Fruit fly (Drosophila melanogaster) whole organism, embryonic: ENCODE measurements around the gene Nepl4.

Experiments used
- Abd-B ChIP-seq: fragments of 200-800 bp; sonication (Bioruptor generic); optimal IDR thresholded peaks from 2 replicates; lab custom pipeline; 2018; ENCODE audit warnings: missing biosample characterization, mild to moderate bottlenecking, missing genetic modification characterization, moderate library complexity
- Atf6 ChIP-seq: fragments of 200-800 bp; sonication (Bioruptor generic); IDR thresholded peaks from 2 replicates; pipeline ENCODE4 v1.3.6; 2022; ENCODE audit warnings: missing biosample characterization, missing genetic modification characterization
- Bdp1 ChIP-seq: fragments of 200-800 bp; sonication (Bioruptor generic); optimal IDR thresholded peaks from 3 replicates; lab custom pipeline; 2016; ENCODE audit warnings: missing biosample characterization, missing genetic modification characterization
- Bteb2 ChIP-seq: fragments of 200-800 bp; sonication (Bioruptor generic); optimal IDR thresholded peaks from 2 replicates; lab custom pipeline; 2016; ENCODE audit warnings: missing biosample characterization, missing genetic modification characterization
- CG10959 ChIP-seq: fragments of 200-800 bp; sonication (Bioruptor generic); IDR thresholded peaks from 2 replicates; pipeline ENCODE4 v1.3.6; 2022; ENCODE audit warnings: missing biosample characterization, missing genetic modification characterization
- CG1233 ChIP-seq: fragments of 200-800 bp; sonication (Bioruptor generic); optimal IDR thresholded peaks from 4 replicates; lab custom pipeline; 2018; ENCODE audit warnings: missing biosample characterization, mild to moderate bottlenecking, missing genetic modification characterization
- CG12391 ChIP-seq: fragments of 200-800 bp; sonication (Bioruptor generic); optimal IDR thresholded peaks from 3 replicates; lab custom pipeline; 2018; ENCODE audit warnings: missing biosample characterization, mild to moderate bottlenecking, missing genetic modification characterization, moderate library complexity
- CG13123 ChIP-seq: fragments of 200-800 bp; sonication (Bioruptor generic); optimal IDR thresholded peaks from 2 replicates; lab custom pipeline; 2016; ENCODE audit warnings: missing biosample characterization, missing genetic modification characterization
- CG13424 ChIP-seq: fragments of 200-800 bp; sonication (Bioruptor generic); optimal IDR thresholded peaks from 2 replicates; lab custom pipeline; 2019; ENCODE audit warnings: missing biosample characterization, mild to moderate bottlenecking, missing genetic modification characterization, moderate library complexity
- CG1647 ChIP-seq: fragments of 200-800 bp; sonication (Bioruptor generic); optimal IDR thresholded peaks from 3 replicates; lab custom pipeline; 2016; ENCODE audit warnings: missing biosample characterization, missing genetic modification characterization
- CG17186 ChIP-seq: fragments of 200-800 bp; sonication (Bioruptor generic); optimal IDR thresholded peaks from 3 replicates; lab custom pipeline; 2017; ENCODE audit warnings: missing biosample characterization, missing genetic modification reagents, missing genetic modification characterization
- CG17802 ChIP-seq: fragments of 200-800 bp; sonication (Bioruptor generic); optimal IDR thresholded peaks from 2 replicates; lab custom pipeline; 2018; ENCODE audit warnings: missing biosample characterization, mild to moderate bottlenecking, missing genetic modification characterization, moderate library complexity
- CG30403 ChIP-seq: fragments of 200-800 bp; sonication (Bioruptor generic); optimal IDR thresholded peaks from 3 replicates; lab custom pipeline; 2016; ENCODE audit warnings: missing biosample characterization, missing genetic modification characterization
- CG31441 ChIP-seq: fragments of 200-800 bp; sonication (Bioruptor generic); IDR thresholded peaks from 2 replicates; pipeline ENCODE4 v1.3.6; 2022; ENCODE audit warnings: missing biosample characterization, missing genetic modification characterization
- CG4854 ChIP-seq: fragments of 200-800 bp; sonication (Bioruptor generic); optimal IDR thresholded peaks from 2 replicates; lab custom pipeline; 2016; ENCODE audit warnings: missing biosample characterization, missing genetic modification characterization, inconsistent platforms
- CG6791 ChIP-seq: fragments of 200-800 bp; sonication (Bioruptor generic); IDR thresholded peaks from 3 replicates; pipeline ENCODE4 v1.3.6; 2022; ENCODE audit warnings: missing biosample characterization, missing genetic modification characterization; ENCODE audit not compliant: partially characterized antibody
- CG7556 ChIP-seq: fragments of 200-800 bp; sonication (Bioruptor generic); optimal IDR thresholded peaks from 2 replicates; lab custom pipeline; 2017; ENCODE audit warnings: missing biosample characterization, mild to moderate bottlenecking, missing genetic modification characterization
- CG8281 ChIP-seq: fragments of 200-800 bp; sonication (Bioruptor generic); optimal IDR thresholded peaks from 2 replicates; lab custom pipeline; 2018; ENCODE audit warnings: missing biosample characterization, mild to moderate bottlenecking, missing genetic modification characterization, moderate library complexity
- CG8944 ChIP-seq: fragments of 200-800 bp; sonication (Bioruptor generic); optimal IDR thresholded peaks from 3 replicates; lab custom pipeline; 2016; ENCODE audit warnings: missing biosample characterization, missing genetic modification characterization
- Chrac-16 ChIP-seq: fragments of 200-800 bp; sonication (Bioruptor generic); optimal IDR thresholded peaks from 3 replicates; lab custom pipeline; 2016; ENCODE audit warnings: missing biosample characterization, missing genetic modification characterization
- CoRest ChIP-seq: fragments of 200-800 bp; sonication (Bioruptor generic); optimal IDR thresholded peaks from 3 replicates; lab custom pipeline; 2018; ENCODE audit warnings: missing biosample characterization, mild to moderate bottlenecking, missing genetic modification characterization, moderate library complexity
- Dip3 ChIP-seq: fragments of 200-800 bp; sonication (Bioruptor generic); optimal IDR thresholded peaks from 3 replicates; lab custom pipeline; 2016; ENCODE audit warnings: missing biosample characterization, missing genetic modification characterization
- Ets97D ChIP-seq: fragments of 200-800 bp; sonication (Bioruptor generic); optimal IDR thresholded peaks from 3 replicates; lab custom pipeline; 2016; ENCODE audit warnings: missing biosample characterization, missing genetic modification characterization
- Gug ChIP-seq: fragments of 200-800 bp; sonication (Bioruptor generic); IDR thresholded peaks from 4 replicates; pipeline ENCODE4 v1.3.6; 2022; ENCODE audit warnings: missing biosample characterization, missing genetic modification characterization
- HmgZ ChIP-seq: fragments of 200-800 bp; sonication (Bioruptor generic); optimal IDR thresholded peaks from 2 replicates; lab custom pipeline; 2018; ENCODE audit warnings: missing biosample characterization, mild to moderate bottlenecking, missing genetic modification characterization
- Hmr ChIP-seq: fragments of 200-800 bp; sonication (Bioruptor generic); optimal IDR thresholded peaks from 3 replicates; lab custom pipeline; 2017; ENCODE audit warnings: mild to moderate bottlenecking, missing biosample characterization, missing genetic modification reagents, missing genetic modification characterization
- Hr51 ChIP-seq, 2 experiments: fragments of 200-800 bp; sonication (Bioruptor generic); optimal IDR thresholded peaks; 2 replicates in 1 of 2; 3 replicates in 1 of 2; lab custom pipeline; 2016 to 2018; ENCODE audit warnings: missing biosample characterization in 2 of 2, missing genetic modification characterization in 2 of 2, mild to moderate bottlenecking in 1 of 2, moderate library complexity in 1 of 2
- Mad ChIP-seq: fragments of 200-800 bp; sonication (Bioruptor generic); optimal IDR thresholded peaks from 2 replicates; lab custom pipeline; 2016; ENCODE audit warnings: missing biosample characterization, missing genetic modification characterization
- Poxn ChIP-seq: fragments of 200-800 bp; sonication (Bioruptor generic); IDR thresholded peaks from 2 replicates; pipeline ENCODE4 v1.3.6; 2022; ENCODE audit warnings: missing biosample characterization, missing genetic modification characterization
- Scr ChIP-seq: fragments of 200-800 bp; sonication (Bioruptor generic); IDR thresholded peaks from 2 replicates; pipeline ENCODE4 v1.3.6; 2022; ENCODE audit warnings: missing biosample characterization, missing genetic modification characterization; ENCODE audit not compliant: partially characterized antibody
- Sox100B ChIP-seq: fragments of 200-800 bp; sonication (Bioruptor generic); optimal IDR thresholded peaks from 3 replicates; lab custom pipeline; 2018; ENCODE audit warnings: missing biosample characterization, mild to moderate bottlenecking, missing genetic modification characterization
- Xbp1 ChIP-seq: fragments of 200-800 bp; sonication (Bioruptor generic); optimal IDR thresholded peaks from 3 replicates; lab custom pipeline; 2016; ENCODE audit warnings: missing biosample characterization, mild to moderate bottlenecking, missing genetic modification characterization
- danr ChIP-seq: fragments of 200-800 bp; sonication (Bioruptor generic); IDR thresholded peaks from 2 replicates; pipeline ENCODE4 v1.3.6; 2022; ENCODE audit warnings: missing biosample characterization, missing genetic modification characterization
- emc ChIP-seq: fragments of 200-800 bp; sonication (Bioruptor generic); optimal IDR thresholded peaks from 2 replicates; lab custom pipeline; 2016; ENCODE audit warnings: missing biosample characterization, missing genetic modification characterization
- ewg ChIP-seq: fragments of 200-800 bp; sonication (Bioruptor generic); optimal IDR thresholded peaks from 3 replicates; lab custom pipeline; 2017; ENCODE audit warnings: mild to moderate bottlenecking, missing biosample characterization, missing genetic modification reagents, missing genetic modification characterization
- fd96Cb ChIP-seq: fragments of 200-800 bp; sonication (Bioruptor generic); optimal IDR thresholded peaks from 2 replicates; lab custom pipeline; 2018; ENCODE audit warnings: missing biosample characterization, mild to moderate bottlenecking, missing genetic modification characterization, moderate library complexity
- gfzf ChIP-seq: fragments of 200-800 bp; sonication (Bioruptor generic); optimal IDR thresholded peaks from 2 replicates; lab custom pipeline; 2016; ENCODE audit warnings: missing biosample characterization, mild to moderate bottlenecking, missing genetic modification characterization, moderate library complexity
- hb ChIP-seq: fragments of 200-800 bp; sonication (Bioruptor generic); IDR thresholded peaks from 3 replicates; pipeline ENCODE4 v1.3.6; 2022; ENCODE audit warnings: missing biosample characterization, missing genetic modification characterization; ENCODE audit not compliant: partially characterized antibody
- jumu ChIP-seq: fragments of 200-800 bp; sonication (Bioruptor generic); optimal IDR thresholded peaks from 3 replicates; lab custom pipeline; 2016; ENCODE audit warnings: missing biosample characterization, missing genetic modification characterization
- lab ChIP-seq: fragments of 200-800 bp; sonication (Bioruptor generic); optimal IDR thresholded peaks from 3 replicates; lab custom pipeline; 2017; ENCODE audit warnings: missing biosample characterization, missing genetic modification characterization, mild to moderate bottlenecking, moderate library complexity, missing genetic modification reagents
- mirr ChIP-seq: fragments of 200-800 bp; sonication (Bioruptor generic); optimal IDR thresholded peaks from 3 replicates; lab custom pipeline; 2018; ENCODE audit warnings: missing biosample characterization, mild to moderate bottlenecking, missing genetic modification characterization
- odd ChIP-seq: fragments of 200-800 bp; sonication (Bioruptor generic); optimal IDR thresholded peaks from 2 replicates; lab custom pipeline; 2017; ENCODE audit warnings: missing biosample characterization, mild to moderate bottlenecking, missing genetic modification characterization
- phol ChIP-seq: fragments of 200-800 bp; sonication (Bioruptor generic); optimal IDR thresholded peaks from 3 replicates; lab custom pipeline; 2018; ENCODE audit warnings: missing biosample characterization, mild to moderate bottlenecking, missing genetic modification characterization, moderate library complexity
- ranshi ChIP-seq: fragments of 200-800 bp; sonication (Bioruptor generic); IDR thresholded peaks from 2 replicates; pipeline ENCODE4 v1.3.6; 2022; ENCODE audit warnings: missing biosample characterization, missing genetic modification characterization
- sima ChIP-seq: fragments of 200-800 bp; sonication (Bioruptor generic); optimal IDR thresholded peaks from 2 replicates; lab custom pipeline; 2016; ENCODE audit warnings: missing biosample characterization, missing genetic modification characterization
- tin ChIP-seq: fragments of 200-800 bp; sonication (Bioruptor generic); optimal IDR thresholded peaks from 3 replicates; lab custom pipeline; 2016; ENCODE audit warnings: missing biosample characterization, missing genetic modification characterization
- tna ChIP-seq: fragments of 200-800 bp; sonication (Bioruptor generic); IDR thresholded peaks from 2 replicates; pipeline ENCODE4 v1.3.6; 2022; ENCODE audit warnings: missing biosample characterization, missing genetic modification characterization; ENCODE audit not compliant: partially characterized antibody
- vvl ChIP-seq: fragments of 200-800 bp; sonication (Bioruptor generic); IDR thresholded peaks from 2 replicates; pipeline ENCODE4 v1.3.6; 2022; ENCODE audit warnings: missing biosample characterization, missing genetic modification characterization
- zfh1 ChIP-seq: fragments of 200-800 bp; sonication (Bioruptor generic); IDR thresholded peaks from 3 replicates; pipeline ENCODE4 v1.3.6; 2022; ENCODE audit warnings: missing biosample characterization, missing genetic modification characterization

Nepl4 gene

dm6 chr2L:6338367-6338975 lies 29.2 kb upstream of the Nepl4 start, which contains the start of the genes Pez and Cpr (continued):
- TF ChIP-seq CoRest (tag; lab: Kevin White, UChicago) (peak; percentile 45), jumu (GFP tag; lab: Kevin White, UChicago) (peak; percentile 31), Xbp1 (GFP tag; lab: Kevin White, UChicago) (peak; percentile 44), gfzf (GFP tag; lab: Kevin White, UChicago) (peak; percentile 91), fd96Cb (tag; lab: Kevin White, UChicago) (no peak), CG1647 (GFP tag; lab: Kevin White, UChicago) (no peak), HmgZ (tag; lab: Kevin White, UChicago) (peak; percentile 52), Bdp1 (GFP tag; lab: Kevin White, UChicago) (no peak), Sox100B (GFP tag; lab: Kevin White, UChicago) (no peak), Bteb2 (GFP tag; lab: Kevin White, UChicago) (peak; percentile 46), CG8281 (tag; lab: Kevin White, UChicago) (no peak), Mad (GFP tag; lab: Kevin White, UChicago) (peak; percentile 20), CG12391 (peak; percentile 39), CG13424 (tag; lab: Kevin White, UChicago) (peak; percentile 9), CG4854 (no peak), emc (GFP tag; lab: Kevin White, UChicago) (no peak), lab (peak; percentile 70), CG10959 (GFP tag; lab: Robert Waterston, UW) (no peak; the same call in 1 of the 2 replicates), CG8944 (GFP tag; lab: Kevin White, UChicago) (no peak), mirr (GFP tag; lab: Kevin White, UChicago) (peak; percentile 50), vvl (GFP tag; lab: Robert Waterston, UW) (peak; percentile 55), CG7556 (GFP tag; lab: Kevin White, UChicago) (no peak), Hr51 (GFP tag; optimal IDR thresholded peaks at IDR 0.05; lab: Kevin White, UChicago) (no peak), sima (GFP tag; lab: Kevin White, UChicago) (no peak), CG13123 (no peak), hb (peak; percentile 73; the same call in 2 of the 3 replicates), tin (GFP tag; lab: Kevin White, UChicago) (peak; percentile 45), CG30403 (GFP tag; lab: Kevin White, UChicago) (peak; percentile 42), CG31441 (GFP tag; lab: Robert Waterston, UW) (no peak), Abd-B (GFP tag; lab: Kevin White, UChicago) (no peak), Ets97D (GFP tag; lab: Kevin White, UChicago) (peak; percentile 77), Atf6 (GFP tag; lab: Robert Waterston, UW) (no peak), CG1233 (no peak), danr (GFP tag; lab: Robert Waterston, UW) (no peak), Scr (GFP tag; lab: Robert Waterston, UW) (peak; percentile 84), CG17186 (GFP tag; lab: Kevin White, UChicago) (peak; percentile 75), zfh1 (GFP tag; lab: Robert Waterston, UW) (peak; percentile 44; the same call in 1 of the 3 replicates), odd (GFP tag; lab: Kevin White, UChicago) (peak; percentile 60), phol (peak; percentile 17), tna (GFP tag; lab: Robert Waterston, UW) (peak; percentile 23; the same call in 1 of the 2 replicates), Hmr (GFP tag; lab: Kevin White, UChicago) (peak; percentile 86), Dip3 (GFP tag; lab: Kevin White, UChicago) (peak; percentile 28), Gug (GFP tag; lab: Robert Waterston, UW) (peak; percentile 11; the same call in 1 of the 4 replicates), CG17802 (no peak), ewg (GFP tag; lab: Kevin White, UChicago) (peak; percentile 19), Chrac-16 (GFP tag; lab: Kevin White, UChicago) (peak; percentile 20), ranshi (GFP tag; lab: Robert Waterston, UW) (peak; percentile 36; the same call in 1 of the 2 replicates), Poxn (GFP tag; lab: Robert Waterston, UW) (no peak), CG6791 (peak; percentile 81)
